Fruit fly (Drosophila melanogaster): ENCODE data around the gene MICU3.

Gene MICU3

dm6 chr3R:19863979-19864775 lies 17.1 kb downstream of the MICU3 start, which contains the start of the genes CG4572 and CG4686:
Gene CG4572 (minus strand): TSS chr3R:19864393.
Gene CG4686 (plus strand): TSS chr3R:19864496.
- TF ChIP-seq CG8478 (optimal IDR thresholded peaks at IDR 0.05) (no peak), CTCF (optimal IDR thresholded peaks at IDR 0.05) (no peak)

dm6 chr3R:19873102-19873737 lies 26.1 kb downstream of the MICU3 start:
- TF ChIP-seq CTCF (optimal IDR thresholded peaks at IDR 0.05) (no peak), CG8478 (optimal IDR thresholded peaks at IDR 0.05) (no peak)

- TF ChIP-seq CG8478 (optimal IDR thresholded peaks at IDR 0.05), result no peak
- TF ChIP-seq CTCF (optimal IDR thresholded peaks at IDR 0.05), result no peak
Measured at dm6 chr3R:19875118-19875887, 28.2 kb downstream of the MICU3 start, which contains the start of gene Mrp5. Gene Mrp5 (minus strand): TSS chr3R:19875678.

- no peak for TF ChIP-seq CTCF (optimal IDR thresholded peaks at IDR 0.05)
- TF ChIP-seq CG8478 (optimal IDR thresholded peaks at IDR 0.05), result no peak
Measured at dm6 chr3R:19877427-19878076, 30.4 kb downstream of the MICU3 start, which contains the start of the genes CG17186 and Arc42. Gene CG17186 (minus strand): TSS chr3R:19877514. Gene Arc42 (plus strand): TSS chr3R:19877737.

dm6 chr3R:19879470-19880052 lies 32.5 kb downstream of the MICU3 start, which contains the start of gene Ask1:
Gene Ask1 (plus strand): TSS chr3R:19879719.
- no peak for TF ChIP-seq CG8478 (optimal IDR thresholded peaks at IDR 0.05)
- no peak for TF ChIP-seq CTCF (optimal IDR thresholded peaks at IDR 0.05)

- TF ChIP-seq CTCF (optimal IDR thresholded peaks at IDR 0.05) (no peak), CG8478 (optimal IDR thresholded peaks at IDR 0.05) (no peak)
Measured at dm6 chr3R:19880431-19880939, 33.4 kb downstream of the MICU3 start.

dm6 chr3R:19888156-19888784 lies 41.2 kb downstream of the MICU3 start, which contains the start of gene ninaE:
Gene ninaE (minus strand): TSS chr3R:19888206.
- TF ChIP-seq CTCF (optimal IDR thresholded peaks at IDR 0.05), result no peak

- TF ChIP-seq CTCF (optimal IDR thresholded peaks at IDR 0.05), result no peak
- no peak for TF ChIP-seq CG8478 (optimal IDR thresholded peaks at IDR 0.05)
Measured at dm6 chr3R:19889603-19890187, 42.6 kb downstream of the MICU3 start.

- TF ChIP-seq CTCF (optimal IDR thresholded peaks at IDR 0.05) (no peak), CG8478 (optimal IDR thresholded peaks at IDR 0.05) (no peak)
Measured at dm6 chr3R:19890340-19890998, 43.4 kb downstream of the MICU3 start, which contains the start of gene CG4733. Gene CG4733 (plus strand): TSS chr3R:19890689.

- TF ChIP-seq CTCF (optimal IDR thresholded peaks at IDR 0.05), result no peak
- no peak for TF ChIP-seq CG8478 (optimal IDR thresholded peaks at IDR 0.05)
Measured at dm6 chr3R:19891363-19891762, 44.3 kb downstream of the MICU3 start.

- TF ChIP-seq CTCF (optimal IDR thresholded peaks at IDR 0.05) (no peak), CG8478 (optimal IDR thresholded peaks at IDR 0.05) (no peak)
Measured at dm6 chr3R:19892046-19892445, 44.9 kb downstream of the MICU3 start.

- TF ChIP-seq CTCF (optimal IDR thresholded peaks at IDR 0.05) (no peak), CG8478 (optimal IDR thresholded peaks at IDR 0.05) (no peak)
Measured at dm6 chr3R:19895305-19895704, 48.2 kb downstream of the MICU3 start.

- TF ChIP-seq CTCF (optimal IDR thresholded peaks at IDR 0.05) (no peak), CG8478 (optimal IDR thresholded peaks at IDR 0.05) (no peak)
Measured at dm6 chr3R:19901742-19902141, 54.6 kb downstream of the MICU3 start.
